Fruit fly (Drosophila melanogaster) whole organism, embryonic: ENCODE results near the gene PIG-T.
A peak's percentile ranks its signal among the peaks of the same experiment; 100 is the strongest.

Experiments
- Abd-B ChIP-seq: fragments of 200-800 bp; sonication (Bioruptor generic); optimal IDR thresholded peaks from 2 replicates; lab custom pipeline; 2018; ENCODE audit warnings: missing biosample characterization, mild to moderate bottlenecking, missing genetic modification characterization, moderate library complexity
- Asciz ChIP-seq: fragments of 200-800 bp; sonication (Bioruptor generic); optimal IDR thresholded peaks from 2 replicates; lab custom pipeline; 2017; ENCODE audit warnings: missing biosample characterization, mild to moderate bottlenecking, missing genetic modification characterization, missing genetic modification reagents
- Bgb ChIP-seq: fragments of 200-800 bp; sonication (Bioruptor generic); IDR thresholded peaks from 2 replicates; pipeline ENCODE4 v1.3.6; 2022; ENCODE audit warnings: missing biosample characterization, missing genetic modification characterization; ENCODE audit not compliant: partially characterized antibody
- CG10431 ChIP-seq: fragments of 200-800 bp; sonication (Bioruptor generic); optimal IDR thresholded peaks from 3 replicates; lab custom pipeline; 2018; ENCODE audit warnings: missing biosample characterization, mild to moderate bottlenecking, missing genetic modification characterization
- CG10959 ChIP-seq: fragments of 200-800 bp; sonication (Bioruptor generic); IDR thresholded peaks from 2 replicates; pipeline ENCODE4 v1.3.6; 2022; ENCODE audit warnings: missing biosample characterization, missing genetic modification characterization
- CG11696 ChIP-seq: fragments of 200-800 bp; sonication (Bioruptor generic); IDR thresholded peaks from 2 replicates; pipeline ENCODE4 v1.3.6; 2022; ENCODE audit warnings: missing biosample characterization, missing genetic modification characterization
- CG12155 ChIP-seq: fragments of 200-800 bp; sonication (Bioruptor generic); optimal IDR thresholded peaks from 3 replicates; lab custom pipeline; 2016; ENCODE audit warnings: missing biosample characterization, missing genetic modification characterization
- CG15011 ChIP-seq: fragments of 200-800 bp; sonication (Bioruptor generic); optimal IDR thresholded peaks from 3 replicates; lab custom pipeline; 2018; ENCODE audit warnings: missing biosample characterization, mild to moderate bottlenecking, missing genetic modification characterization
- CG15479 ChIP-seq: fragments of 200-800 bp; sonication (Bioruptor generic); optimal IDR thresholded peaks from 3 replicates; lab custom pipeline; 2019; ENCODE audit warnings: missing biosample characterization, mild to moderate bottlenecking, missing genetic modification characterization, moderate library complexity
- CG2678 ChIP-seq: fragments of 200-800 bp; sonication (Bioruptor generic); optimal IDR thresholded peaks from 3 replicates; lab custom pipeline; 2019; ENCODE audit warnings: missing biosample characterization, mild to moderate bottlenecking, missing genetic modification characterization, moderate library complexity
- CG2712 ChIP-seq: fragments of 200-800 bp; optimal IDR thresholded peaks from 3 replicates; lab custom pipeline; 2019; ENCODE audit warnings: missing biosample characterization, mild to moderate bottlenecking, missing genetic modification characterization, moderate library complexity
- CG2875 ChIP-seq: fragments of 200-800 bp; sonication (Bioruptor generic); optimal IDR thresholded peaks from 2 replicates; lab custom pipeline; 2017; ENCODE audit warnings: missing biosample characterization, mild to moderate bottlenecking, missing genetic modification characterization, missing genetic modification reagents
- CG31224 ChIP-seq: fragments of 200-800 bp; sonication (Bioruptor generic); IDR thresholded peaks from 2 replicates; pipeline ENCODE4 v1.3.6; 2022; ENCODE audit warnings: missing biosample characterization, missing genetic modification characterization
- CG31441 ChIP-seq: fragments of 200-800 bp; sonication (Bioruptor generic); IDR thresholded peaks from 2 replicates; pipeline ENCODE4 v1.3.6; 2022; ENCODE audit warnings: missing biosample characterization, missing genetic modification characterization
- CG3281 ChIP-seq: fragments of 200-800 bp; sonication (Bioruptor generic); optimal IDR thresholded peaks from 3 replicates; lab custom pipeline; 2017; ENCODE audit warnings: missing biosample characterization, mild to moderate bottlenecking, missing genetic modification characterization
- CG34422 ChIP-seq: fragments of 200-800 bp; sonication (Bioruptor generic); IDR thresholded peaks from 3 replicates; pipeline ENCODE4 v1.3.6; 2022; ENCODE audit warnings: missing biosample characterization, missing genetic modification characterization
- CG4820 ChIP-seq: fragments of 200-800 bp; sonication (Bioruptor generic); optimal IDR thresholded peaks from 3 replicates; lab custom pipeline; 2016; ENCODE audit warnings: missing biosample characterization, missing genetic modification characterization
- CG5180 ChIP-seq: fragments of 200-800 bp; sonication (Bioruptor generic); optimal IDR thresholded peaks from 3 replicates; lab custom pipeline; 2017; ENCODE audit warnings: missing biosample characterization, missing genetic modification characterization, mild to moderate bottlenecking, moderate library complexity, missing genetic modification reagents
- CG6654 ChIP-seq: fragments of 200-800 bp; sonication (Bioruptor generic); optimal IDR thresholded peaks from 2 replicates; lab custom pipeline; 2017; ENCODE audit warnings: missing biosample characterization, mild to moderate bottlenecking, missing genetic modification characterization
- Chrac-16 ChIP-seq: fragments of 200-800 bp; sonication (Bioruptor generic); optimal IDR thresholded peaks from 3 replicates; lab custom pipeline; 2016; ENCODE audit warnings: missing biosample characterization, missing genetic modification characterization
- Dad ChIP-seq: fragments of 200-800 bp; sonication (Bioruptor generic); optimal IDR thresholded peaks from 3 replicates; lab custom pipeline; 2016; ENCODE audit warnings: missing biosample characterization, missing genetic modification characterization
- Doc2 ChIP-seq: fragments of 200-800 bp; sonication (Bioruptor generic); IDR thresholded peaks from 2 replicates; pipeline ENCODE4 v1.3.6; 2022; ENCODE audit warnings: missing biosample characterization, missing genetic modification characterization
- Gug ChIP-seq: fragments of 200-800 bp; sonication (Bioruptor generic); IDR thresholded peaks from 4 replicates; pipeline ENCODE4 v1.3.6; 2022; ENCODE audit warnings: missing biosample characterization, missing genetic modification characterization
- H2.0 ChIP-seq: fragments of 200-800 bp; sonication (Bioruptor generic); IDR thresholded peaks from 2 replicates; pipeline ENCODE4 v1.3.6; 2022; ENCODE audit warnings: missing biosample characterization, missing genetic modification characterization
- HmgD ChIP-seq: fragments of 200-800 bp; sonication (Bioruptor generic); optimal IDR thresholded peaks from 3 replicates; lab custom pipeline; 2016; ENCODE audit warnings: missing biosample characterization, missing genetic modification characterization
- Kr ChIP-seq: fragments of 200-800 bp; sonication (Bioruptor generic); optimal IDR thresholded peaks from 2 replicates; lab custom pipeline; 2017; ENCODE audit warnings: missing biosample characterization, mild to moderate bottlenecking, missing genetic modification characterization
- Lhr ChIP-seq: fragments of 200-800 bp; sonication (Bioruptor generic); optimal IDR thresholded peaks from 3 replicates; lab custom pipeline; 2017; ENCODE audit warnings: mild to moderate bottlenecking, missing biosample characterization, missing genetic modification reagents, missing genetic modification characterization
- Mrtf ChIP-seq: fragments of 200-800 bp; sonication (Bioruptor generic); IDR thresholded peaks from 3 replicates; pipeline ENCODE4 v1.3.6; 2022; ENCODE audit warnings: missing biosample characterization, missing genetic modification characterization
- NK7.1 ChIP-seq: fragments of 200-800 bp; sonication (Bioruptor generic); optimal IDR thresholded peaks from 3 replicates; lab custom pipeline; 2016; ENCODE audit warnings: missing biosample characterization, missing genetic modification characterization
- Tbp ChIP-seq: fragments of >200 bp; optimal IDR thresholded peaks from 2 replicates; lab custom pipeline; 2018; ENCODE audit warnings: missing biosample characterization, missing genetic modification characterization
- Xbp1 ChIP-seq: fragments of 200-800 bp; sonication (Bioruptor generic); optimal IDR thresholded peaks from 3 replicates; lab custom pipeline; 2016; ENCODE audit warnings: missing biosample characterization, mild to moderate bottlenecking, missing genetic modification characterization
- abd-A ChIP-seq: fragments of 200-800 bp; sonication (Bioruptor generic); optimal IDR thresholded peaks from 3 replicates; lab custom pipeline; 2019; ENCODE audit warnings: missing biosample characterization, mild to moderate bottlenecking, missing genetic modification characterization, moderate library complexity
- amos ChIP-seq: fragments of 200-800 bp; sonication (Bioruptor generic); IDR thresholded peaks from 2 replicates; pipeline ENCODE4 v1.3.6; 2022; ENCODE audit warnings: missing biosample characterization, missing genetic modification characterization; ENCODE audit not compliant: partially characterized antibody
- ato ChIP-seq: fragments of 200-800 bp; sonication (Bioruptor generic); IDR thresholded peaks from 2 replicates; pipeline ENCODE4 v1.3.6; 2022; ENCODE audit warnings: missing biosample characterization, missing genetic modification characterization; ENCODE audit not compliant: partially characterized antibody
- bcd ChIP-seq: fragments of 200-800 bp; sonication (Bioruptor generic); optimal IDR thresholded peaks from 2 replicates; lab custom pipeline; 2017; ENCODE audit warnings: missing biosample characterization, mild to moderate bottlenecking, missing genetic modification characterization
- btn ChIP-seq: fragments of 200-800 bp; sonication (Bioruptor generic); optimal IDR thresholded peaks from 2 replicates; lab custom pipeline; 2016; ENCODE audit warnings: missing biosample characterization, missing genetic modification characterization
- ci ChIP-seq: fragments of 200-800 bp; sonication (Bioruptor generic); IDR thresholded peaks from 3 replicates; pipeline ENCODE4 v1.3.6; 2022; ENCODE audit warnings: missing biosample characterization, missing genetic modification characterization
- eve ChIP-seq, 2 experiments: fragments of >200 bp; optimal IDR thresholded peaks; 2 replicates each; lab custom pipeline; 2017; ENCODE audit warnings: missing biosample characterization in 2 of 2, missing genetic modification characterization in 2 of 2
- ftz-f1 ChIP-seq: fragments of 200-800 bp; sonication (Bioruptor generic); optimal IDR thresholded peaks from 2 replicates; lab custom pipeline; 2016; ENCODE audit warnings: missing biosample characterization, missing genetic modification characterization
- gcm ChIP-seq: fragments of 200-800 bp; sonication (Bioruptor generic); optimal IDR thresholded peaks from 2 replicates; lab custom pipeline; 2019; ENCODE audit warnings: missing biosample characterization, mild to moderate bottlenecking, missing genetic modification characterization, moderate library complexity
- her ChIP-seq: fragments of 200-800 bp; sonication (Bioruptor generic); optimal IDR thresholded peaks from 2 replicates; lab custom pipeline; 2016; ENCODE audit warnings: missing biosample characterization, missing genetic modification characterization
- jigr1 ChIP-seq: fragments of 200-800 bp; sonication (Bioruptor generic); IDR thresholded peaks from 3 replicates; pipeline ENCODE4 v1.3.6; 2022; ENCODE audit warnings: missing biosample characterization, missing genetic modification characterization
- odd ChIP-seq: fragments of 200-800 bp; sonication (Bioruptor generic); optimal IDR thresholded peaks from 2 replicates; lab custom pipeline; 2017; ENCODE audit warnings: missing biosample characterization, mild to moderate bottlenecking, missing genetic modification characterization
- onecut ChIP-seq: fragments of 200-800 bp; sonication (Bioruptor generic); IDR thresholded peaks from 2 replicates; pipeline ENCODE4 v1.3.6; 2022; ENCODE audit warnings: missing biosample characterization, missing genetic modification characterization
- phol ChIP-seq: fragments of 200-800 bp; sonication (Bioruptor generic); optimal IDR thresholded peaks from 3 replicates; lab custom pipeline; 2018; ENCODE audit warnings: missing biosample characterization, mild to moderate bottlenecking, missing genetic modification characterization, moderate library complexity
- schlank ChIP-seq: fragments of 200-800 bp; sonication (Bioruptor generic); optimal IDR thresholded peaks from 2 replicates; lab custom pipeline; 2018; ENCODE audit warnings: missing biosample characterization, mild to moderate bottlenecking, missing genetic modification characterization
- sens ChIP-seq: fragments of 200-800 bp; sonication (Bioruptor generic); peaks from one replicate; lab custom pipeline; 2016; ENCODE audit warnings: missing biosample characterization, missing genetic modification characterization
- sima ChIP-seq: fragments of 200-800 bp; sonication (Bioruptor generic); optimal IDR thresholded peaks from 2 replicates; lab custom pipeline; 2016; ENCODE audit warnings: missing biosample characterization, missing genetic modification characterization
- tin ChIP-seq: fragments of 200-800 bp; sonication (Bioruptor generic); optimal IDR thresholded peaks from 3 replicates; lab custom pipeline; 2016; ENCODE audit warnings: missing biosample characterization, missing genetic modification characterization
- toy ChIP-seq: fragments of 200-800 bp; sonication (Bioruptor generic); IDR thresholded peaks from 2 replicates; pipeline ENCODE4 v1.3.6; 2022; ENCODE audit warnings: missing biosample characterization, missing genetic modification characterization
- zf30C ChIP-seq: fragments of 200-800 bp; sonication (Bioruptor generic); optimal IDR thresholded peaks from 3 replicates; lab custom pipeline; 2018; ENCODE audit warnings: missing biosample characterization, mild to moderate bottlenecking, missing genetic modification characterization
- zfh2 ChIP-seq: fragments of 200-800 bp; sonication (Bioruptor generic); optimal IDR thresholded peaks from 2 replicates; lab custom pipeline; 2016; ENCODE audit warnings: missing biosample characterization, missing genetic modification characterization

PIG-T gene

dm6 chrX:8409793-8410192 is 2.7 kb upstream of the PIG-T start:
- TF ChIP-seq CG5180 (GFP tag; lab: Kevin White, UChicago) (no peak), Mrtf (no peak; the same call in 2 of the 3 replicates), amos (GFP tag; lab: Robert Waterston, UW) (peak; percentile 20; the same call in 1 of the 2 replicates), ftz-f1 (GFP tag; lab: Kevin White, UChicago) (peak; percentile 32), CG2712 (tag; lab: Kevin White, UChicago) (peak; percentile 35), CG10431 (GFP tag; lab: Kevin White, UChicago) (peak; percentile 63), jigr1 (no peak), CG15479 (peak; percentile 99), toy (GFP tag; lab: Robert Waterston, UW) (peak; percentile 92), odd (GFP tag; lab: Kevin White, UChicago) (peak; percentile 52), HmgD (GFP tag; lab: Kevin White, UChicago) (no peak), zf30C (GFP tag; lab: Kevin White, UChicago) (peak; percentile 50), CG12155 (GFP tag; lab: Kevin White, UChicago) (no peak), CG10959 (GFP tag; lab: Robert Waterston, UW) (peak; percentile 45; the same call in 1 of the 2 replicates), Dad (GFP tag; lab: Kevin White, UChicago) (no peak), abd-A (tag; lab: Kevin White, UChicago) (peak; percentile 82), onecut (GFP tag; lab: Robert Waterston, UW) (peak; percentile 91), CG2678 (tag; lab: Kevin White, UChicago) (peak; percentile 51), zfh2 (no peak), Xbp1 (no peak), ci (GFP tag; lab: Robert Waterston, UW) (peak; percentile 96), her (GFP tag; lab: Kevin White, UChicago) (peak; percentile 17), CG31224 (GFP tag; lab: Robert Waterston, UW) (peak; percentile 78), gcm (peak; percentile 17), Abd-B (GFP tag; lab: Kevin White, UChicago) (no peak), sima (GFP tag; lab: Kevin White, UChicago) (no peak), tin (GFP tag; lab: Kevin White, UChicago) (no peak), ato (GFP tag; lab: Robert Waterston, UW) (no peak), NK7.1 (no peak), Tbp (no peak), CG2875 (GFP tag; lab: Kevin White, UChicago) (no peak), H2.0 (GFP tag; lab: Robert Waterston, UW) (0 out of 2 replicates have a peak, but pooled peaks have one; percentile 18), CG31441 (GFP tag; lab: Robert Waterston, UW) (no peak; the same call in 1 of the 2 replicates), CG11696 (GFP tag; lab: Robert Waterston, UW) (no peak), btn (GFP tag; lab: Kevin White, UChicago) (no peak), Bgb (GFP tag; lab: Robert Waterston, UW) (peak; percentile 39; the same call in 1 of the 2 replicates), CG34422 (peak; percentile 78; the same call in 1 of the 3 replicates), Chrac-16 (GFP tag; lab: Kevin White, UChicago) (no peak), bcd (GFP tag; lab: Kevin White, UChicago) (no peak), CG3281 (peak; percentile 83), eve (GFP tag; optimal IDR thresholded peaks at IDR 0.05; lab: Kevin White, UChicago) (no peak), sens (GFP tag; lab: Kevin White, UChicago) (peak; percentile 66), Kr (GFP tag; lab: Kevin White, UChicago) (no peak), CG6654 (no peak), schlank (tag; lab: Kevin White, UChicago) (peak; percentile 78), CG15011 (GFP tag; lab: Kevin White, UChicago) (no peak), Gug (no peak), Asciz (GFP tag; lab: Kevin White, UChicago) (no peak), Lhr (GFP tag; lab: Kevin White, UChicago) (no peak), Doc2 (GFP tag; lab: Robert Waterston, UW) (no peak), phol (tag; lab: Kevin White, UChicago) (no peak), CG4820 (GFP tag; lab: Kevin White, UChicago) (no peak)
